Worm (Caenorhabditis elegans): ENCODE results near the gene far-2.

Gene far-2

ce11 chrIII:9081763-9082162 is at the start of gene far-2:
Gene far-2 (plus strand): TSS chrIII:9081828.
- TF ChIP-seq mxl-1 (tag; optimal IDR thresholded peaks at IDR 0.05) (no peak), zfh-2 (GFP tag; conservative IDR thresholded peaks at IDR 0.05) (peak; percentile 75), him-1 (tag; optimal IDR thresholded peaks at IDR 0.05) (no peak), nfyb-1 (GFP tag; IDR thresholded peaks at IDR 0.05) (0 out of 2 replicates have a peak, but pooled peaks have one; percentile 46), egrh-3 (GFP tag; IDR thresholded peaks at IDR 0.05) (0 out of 2 replicates have a peak, but pooled peaks have one; percentile 6), snpc-1.1 (tag; optimal IDR thresholded peaks at IDR 0.05; ENCODE audit: insufficient read depth) (no peak), attf-6 (GFP tag; IDR thresholded peaks at IDR 0.05) (no peak)

ce11 chrIII:9034133-9034532 is 47.5 kb upstream of the far-2 start:
- TF ChIP-seq ztf-26 (tag; optimal IDR thresholded peaks at IDR 0.05), result no peak
- TF ChIP-seq nhr-80 (tag; optimal IDR thresholded peaks at IDR 0.05), result peak; percentile 28

- no peak for TF ChIP-seq hsf-1 (GFP tag; IDR thresholded peaks at IDR 0.05)
- TF ChIP-seq nhr-80 (tag; optimal IDR thresholded peaks at IDR 0.05), result peak; percentile 64
- no peak for TF ChIP-seq T26A5.8 (tag; optimal IDR thresholded peaks at IDR 0.05)
- no peak for TF ChIP-seq fkh-3 (tag; optimal IDR thresholded peaks at IDR 0.05)
- no peak for TF ChIP-seq B0336.3 (GFP tag; IDR thresholded peaks at IDR 0.05)
- no peak for TF ChIP-seq tlf-1 (GFP tag; optimal IDR thresholded peaks at IDR 0.05)
Measured at ce11 chrIII:9035037-9035436, 46.6 kb upstream of the far-2 start.

- no peak for TF ChIP-seq F57C9.4 (tag; optimal IDR thresholded peaks at IDR 0.05)
- TF ChIP-seq F57A8.1 (GFP tag; optimal IDR thresholded peaks at IDR 0.05), result no peak
- TF ChIP-seq ceh-79 (tag; optimal IDR thresholded peaks at IDR 0.05), result no peak
- TF ChIP-seq ztf-28 (GFP tag; IDR thresholded peaks at IDR 0.05), result no peak
- no peak for TF ChIP-seq ZK185.1 (tag; optimal IDR thresholded peaks at IDR 0.05; ENCODE audit: poor library complexity, severe bottlenecking)
- TF ChIP-seq F39B2.1 (GFP tag; IDR thresholded peaks at IDR 0.05), result no peak
- TF ChIP-seq ets-4 (GFP tag; optimal IDR thresholded peaks at IDR 0.05), result no peak
- no peak for TF ChIP-seq mcd-1 (GFP tag; IDR thresholded peaks at IDR 0.05)
- no peak for TF ChIP-seq rcor-1 (GFP tag; IDR thresholded peaks at IDR 0.05)
- no peak for TF ChIP-seq dpl-1 (GFP tag; optimal IDR thresholded peaks at IDR 0.05)
- no peak for TF ChIP-seq atf-7 (tag; optimal IDR thresholded peaks at IDR 0.05)
- TF ChIP-seq ekl-4 (GFP tag; IDR thresholded peaks at IDR 0.05), result no peak
- TF ChIP-seq T07F8.4 (tag; optimal IDR thresholded peaks at IDR 0.05), result no peak
- no peak for TF ChIP-seq ztf-3 (GFP tag; optimal IDR thresholded peaks at IDR 0.05)
- TF ChIP-seq madf-8 (GFP tag; conservative IDR thresholded peaks at IDR 0.05), result no peak
- no peak for TF ChIP-seq nfyb-1 (GFP tag; IDR thresholded peaks at IDR 0.05)
- no peak for TF ChIP-seq zim-3 (tag; optimal IDR thresholded peaks at IDR 0.05)
- no peak for TF ChIP-seq K11D2.4 (GFP tag; IDR thresholded peaks at IDR 0.05)
- TF ChIP-seq lsy-27 (tag; optimal IDR thresholded peaks at IDR 0.05; ENCODE audit: borderline replicate concordance, insufficient read depth), result no peak
Measured at ce11 chrIII:9037658-9038057, 44.0 kb upstream of the far-2 start, which contains the start of gene R107.9. Gene R107.9 (plus strand): TSS chrIII:9037958.

ce11 chrIII:9043200-9043599 is 38.4 kb upstream of the far-2 start, which contains the start of gene nac-2:
Gene nac-2 (minus strand): TSS chrIII:9043300.
- TF ChIP-seq atf-7 (tag; optimal IDR thresholded peaks at IDR 0.05) (no peak), ccch-3 (GFP tag; optimal IDR thresholded peaks at IDR 0.05) (no peak), efl-1 (GFP tag; optimal IDR thresholded peaks at IDR 0.05) (no peak), let-607 (tag; optimal IDR thresholded peaks at IDR 0.05) (no peak), B0035.1 (tag; optimal IDR thresholded peaks at IDR 0.05) (no peak)

Data from whole organism, young adult.